Worm (Caenorhabditis elegans) whole organism, L4/young adult: ENCODE data around the gene Y75B12B.11.

Experiments used
- W03F9.2 ChIP-seq: fragments of 150-350 bp; optimal IDR thresholded peaks from 2 replicates; lab custom pipeline; 2014; ENCODE audit warnings: missing biosample characterization, missing genetic modification characterization
- dao-5 ChIP-seq: sonication (generic microtip); optimal IDR thresholded peaks from 2 replicates; lab custom pipeline; 2016; ENCODE audit warnings: missing genotype, missing genetic modification characterization, moderate library complexity, missing compliant biosample characterization
- him-1 ChIP-seq: sonication (generic microtip); optimal IDR thresholded peaks from 2 replicates; lab custom pipeline; 2016; ENCODE audit warnings: missing genotype, missing genetic modification reagents, missing genetic modification characterization, missing compliant biosample characterization

- TF ChIP-seq him-1 (no peak), dao-5 (tag; lab: Kevin White, UChicago) (no peak), W03F9.2 (no peak)
Measured at ce11 chrV:15216705-15217104, 25.6 kb downstream of the Y75B12B.11 start, which contains the start of gene sri-25.
